Worm (Caenorhabditis elegans) whole organism, L4/young adult: ENCODE results near the gene efn-3.

Experiments
- W03F9.2 ChIP-seq: fragments of 150-350 bp; optimal IDR thresholded peaks from 2 replicates; lab custom pipeline; 2014; ENCODE audit warnings: missing biosample characterization, missing genetic modification characterization
- dao-5 ChIP-seq: sonication (generic microtip); optimal IDR thresholded peaks from 2 replicates; lab custom pipeline; 2016; ENCODE audit warnings: missing genotype, missing genetic modification characterization, moderate library complexity, missing compliant biosample characterization
- him-1 ChIP-seq: sonication (generic microtip); optimal IDR thresholded peaks from 2 replicates; lab custom pipeline; 2016; ENCODE audit warnings: missing genotype, missing genetic modification reagents, missing genetic modification characterization, missing compliant biosample characterization

DNA sequence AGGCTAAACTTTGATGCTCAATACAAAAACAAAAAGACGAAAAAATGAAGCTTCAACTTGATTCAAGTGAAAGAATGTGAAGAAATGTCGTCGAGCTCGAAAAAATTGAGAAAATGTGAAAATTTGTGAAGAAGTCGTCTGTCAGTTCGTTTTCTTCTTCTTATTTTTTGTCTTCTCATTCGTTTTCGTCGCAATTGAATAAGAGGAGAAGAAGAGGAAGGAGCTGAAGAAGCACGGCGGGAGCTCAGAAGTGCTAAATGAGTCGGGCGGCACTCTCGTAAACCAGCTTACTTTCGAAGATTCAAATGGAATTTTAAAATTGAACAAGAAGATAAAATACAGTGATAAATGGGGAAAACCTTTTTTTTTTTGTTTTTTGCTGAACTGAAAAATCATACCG is 27.9 kb upstream of the efn-3 start:
- TF ChIP-seq W03F9.2 (no peak), him-1 (tag; lab: Kevin White, UChicago) (no peak), dao-5 (no peak)
